Worm (Caenorhabditis elegans): Measurements from ENCODE around the gene unc-85.

ce11 chrII:4748374-4748773 lies 46.5 kb downstream of the unc-85 start:
- no peak for TF ChIP-seq F39B2.1 (GFP tag; IDR thresholded peaks at IDR 0.05)
- TF ChIP-seq attf-5 (GFP tag; optimal IDR thresholded peaks at IDR 0.05) = no peak
- TF ChIP-seq F22D6.2 (tag; optimal IDR thresholded peaks at IDR 0.05) = no peak
- TF ChIP-seq snpc-4 (GFP tag; optimal IDR thresholded peaks at IDR 0.05) = no peak
- TF ChIP-seq snpc-4 (tag; optimal IDR thresholded peaks at IDR 0.05) = no peak
- no peak for TF ChIP-seq nhr-27 (tag; optimal IDR thresholded peaks at IDR 0.05)
- TF ChIP-seq egl-44 (GFP tag; IDR thresholded peaks at IDR 0.05) = no peak
